Fruit fly (Drosophila melanogaster) whole organism, pupa: ENCODE data around the gene SF1.

ENCODE experiments used
- CG10348 ChIP-seq: fragments of 200-800 bp; sonication (Bioruptor generic); IDR thresholded peaks from 2 replicates; pipeline ENCODE4 v1.3.6; 2022; ENCODE audit warnings: missing biosample characterization, missing genetic modification characterization
- CG12605 ChIP-seq: fragments of 200-800 bp; sonication (Bioruptor generic); IDR thresholded peaks from 2 replicates; pipeline ENCODE4 v1.3.6; 2022; ENCODE audit warnings: missing biosample characterization, missing genetic modification characterization
- CG13204 ChIP-seq: fragments of 200-800 bp; sonication (Bioruptor generic); optimal IDR thresholded peaks from 2 replicates; lab custom pipeline; 2018; ENCODE audit warnings: missing biosample characterization, mild to moderate bottlenecking, missing genetic modification characterization, moderate library complexity
- CG14655 ChIP-seq: fragments of 200-800 bp; sonication (Bioruptor generic); optimal IDR thresholded peaks from 3 replicates; lab custom pipeline; 2017; ENCODE audit warnings: mild to moderate bottlenecking, missing biosample characterization, missing genetic modification reagents, missing genetic modification characterization
- CG15710 ChIP-seq: fragments of 200-800 bp; sonication (Bioruptor generic); optimal IDR thresholded peaks from 2 replicates; lab custom pipeline; 2018; ENCODE audit warnings: missing biosample characterization, mild to moderate bottlenecking, missing genetic modification characterization, moderate library complexity
- CG17806 ChIP-seq: fragments of 200-800 bp; sonication (Bioruptor generic); optimal IDR thresholded peaks from 2 replicates; lab custom pipeline; 2018; ENCODE audit warnings: missing biosample characterization, mild to moderate bottlenecking, missing genetic modification characterization, moderate library complexity
- CG32121 ChIP-seq: fragments of 200-800 bp; sonication (Bioruptor generic); IDR thresholded peaks from 2 replicates; pipeline ENCODE4 v1.3.6; 2022; ENCODE audit warnings: missing biosample characterization, missing genetic modification characterization
- CG34367 ChIP-seq: fragments of 200-800 bp; sonication (Bioruptor generic); optimal IDR thresholded peaks from 2 replicates; lab custom pipeline; 2018; ENCODE audit warnings: missing biosample characterization, mild to moderate bottlenecking, missing genetic modification characterization
- CG4496 ChIP-seq: fragments of 200-800 bp; sonication (Bioruptor generic); IDR thresholded peaks from 3 replicates; pipeline ENCODE4 v1.3.6; 2022; ENCODE audit warnings: missing biosample characterization, missing genetic modification characterization
- CG8159 ChIP-seq: fragments of 200-800 bp; sonication (Bioruptor generic); optimal IDR thresholded peaks from 3 replicates; lab custom pipeline; 2018; ENCODE audit warnings: missing biosample characterization, mild to moderate bottlenecking, missing genetic modification characterization, moderate library complexity
- CG8301 ChIP-seq: fragments of 200-800 bp; sonication (Bioruptor generic); optimal IDR thresholded peaks from 2 replicates; lab custom pipeline; 2018; ENCODE audit warnings: missing biosample characterization, mild to moderate bottlenecking, missing genetic modification characterization
- CG9948 ChIP-seq: fragments of 200-800 bp; sonication (Bioruptor generic); optimal IDR thresholded peaks from 2 replicates; lab custom pipeline; 2018; ENCODE audit warnings: missing biosample characterization, mild to moderate bottlenecking, missing genetic modification characterization, moderate library complexity
- D1 ChIP-seq: fragments of 200-800 bp; sonication (Bioruptor generic); optimal IDR thresholded peaks from 2 replicates; lab custom pipeline; 2018; ENCODE audit warnings: missing biosample characterization, mild to moderate bottlenecking, missing genetic modification characterization, moderate library complexity
- EcR ChIP-seq: fragments of 200-800 bp; sonication (Bioruptor generic); optimal IDR thresholded peaks from 3 replicates; lab custom pipeline; 2019; ENCODE audit warnings: missing biosample characterization, missing genetic modification characterization, mild to moderate bottlenecking, moderate library complexity, missing genetic modification reagents
- Ets98B ChIP-seq: fragments of 200-800 bp; sonication (Bioruptor generic); IDR thresholded peaks from 2 replicates; pipeline ENCODE4 v1.3.6; 2022; ENCODE audit warnings: missing biosample characterization, missing genetic modification characterization
- Pif1A ChIP-seq: fragments of 200-800 bp; sonication (Bioruptor generic); optimal IDR thresholded peaks from 3 replicates; lab custom pipeline; 2016; ENCODE audit warnings: missing biosample characterization, missing genetic modification characterization
- Pif1B ChIP-seq: fragments of 200-800 bp; sonication (Bioruptor generic); optimal IDR thresholded peaks from 3 replicates; lab custom pipeline; 2016; ENCODE audit warnings: missing biosample characterization, missing genetic modification characterization
- Snoo ChIP-seq: fragments of 200-800 bp; sonication (Bioruptor generic); optimal IDR thresholded peaks from 3 replicates; lab custom pipeline; 2017; ENCODE audit warnings: missing biosample characterization, mild to moderate bottlenecking, missing genetic modification characterization, inconsistent platforms
- fd96Ca ChIP-seq: fragments of 200-800 bp; sonication (Bioruptor generic); IDR thresholded peaks from 3 replicates; pipeline ENCODE4 v1.3.6; 2022; ENCODE audit warnings: missing biosample characterization, missing genetic modification characterization
- gl ChIP-seq: fragments of 200-800 bp; sonication (Bioruptor generic); optimal IDR thresholded peaks from 2 replicates; lab custom pipeline; 2018; ENCODE audit warnings: missing biosample characterization, mild to moderate bottlenecking, missing genetic modification characterization
- rn ChIP-seq: fragments of 200-800 bp; sonication (Bioruptor generic); IDR thresholded peaks from 2 replicates; pipeline ENCODE4 v1.3.6; 2022; ENCODE audit warnings: missing biosample characterization, missing genetic modification characterization

SF1 gene

dm6 chr3R:17539789-17540496 lies at the start of gene SF1:
Gene SF1 (plus strand): TSS chr3R:17540421.
- TF ChIP-seq CG14655 (GFP tag; lab: Kevin White, UChicago) (no peak), CG10348 (GFP tag; lab: Robert Waterston, UW) (no peak), CG8301 (peak; percentile 27), CG34367 (tag; lab: Kevin White, UChicago) (no peak), fd96Ca (GFP tag; lab: Robert Waterston, UW) (no peak), CG15710 (tag; lab: Kevin White, UChicago) (peak; percentile 18), CG32121 (GFP tag; lab: Robert Waterston, UW) (no peak), EcR (GFP tag; lab: Kevin White, UChicago) (no peak)

dm6 chr3R:17492071-17492470 lies 48.1 kb upstream of the SF1 start:
- TF ChIP-seq CG34367 (tag; lab: Kevin White, UChicago) (no peak), CG13204 (GFP tag; lab: Kevin White, UChicago) (no peak), CG14655 (GFP tag; lab: Kevin White, UChicago) (no peak)

dm6 chr3R:17501108-17501507 lies 39.1 kb upstream of the SF1 start:
- TF ChIP-seq fd96Ca (GFP tag; lab: Robert Waterston, UW) (0 out of 3 replicates have a peak, but pooled peaks have one; percentile 41), Snoo (tag; lab: Kevin White, UChicago) (no peak), CG13204 (GFP tag; lab: Kevin White, UChicago) (peak; percentile 45), Pif1B (GFP tag; lab: Kevin White, UChicago) (peak; percentile 8), CG34367 (tag; lab: Kevin White, UChicago) (peak; percentile 61), CG32121 (GFP tag; lab: Robert Waterston, UW) (no peak), CG15710 (tag; lab: Kevin White, UChicago) (peak; percentile 73), D1 (tag; lab: Kevin White, UChicago) (no peak), CG4496 (GFP tag; lab: Robert Waterston, UW) (peak; percentile 77), CG10348 (GFP tag; lab: Robert Waterston, UW) (no peak), Ets98B (peak; percentile 37; the same call in 1 of the 2 replicates), CG8301 (peak; percentile 44), CG9948 (tag; lab: Kevin White, UChicago) (peak; percentile 48), CG14655 (GFP tag; lab: Kevin White, UChicago) (peak; percentile 56), rn (no peak), Pif1A (GFP tag; lab: Kevin White, UChicago) (peak; percentile 52), gl (tag; lab: Kevin White, UChicago) (peak; percentile 23), CG8159 (tag; lab: Kevin White, UChicago) (peak; percentile 74), CG12605 (GFP tag; lab: Robert Waterston, UW) (peak; percentile 53), CG17806 (peak; percentile 56), EcR (GFP tag; lab: Kevin White, UChicago) (no peak)

dm6 chr3R:17502862-17503261 lies 37.4 kb upstream of the SF1 start:
- TF ChIP-seq CG32121 (GFP tag; lab: Robert Waterston, UW) (no peak), CG15710 (tag; lab: Kevin White, UChicago) (peak; percentile 15), CG8301 (no peak), Pif1A (GFP tag; lab: Kevin White, UChicago) (no peak), CG8159 (tag; lab: Kevin White, UChicago) (peak; percentile 10)

- no peak for TF ChIP-seq gl (tag; lab: Kevin White, UChicago)
- no peak for TF ChIP-seq Snoo (tag; lab: Kevin White, UChicago)
- no peak for TF ChIP-seq CG9948 (tag; lab: Kevin White, UChicago)
- TF ChIP-seq CG15710 (tag; lab: Kevin White, UChicago), result no peak
- no peak for TF ChIP-seq CG8301
- no peak for TF ChIP-seq Pif1A (GFP tag; lab: Kevin White, UChicago)
- no peak for TF ChIP-seq Pif1B (GFP tag; lab: Kevin White, UChicago)
- TF ChIP-seq CG32121 (GFP tag; lab: Robert Waterston, UW), result no peak
- no peak for TF ChIP-seq CG10348 (GFP tag; lab: Robert Waterston, UW)
- TF ChIP-seq CG13204 (GFP tag; lab: Kevin White, UChicago), result no peak
- TF ChIP-seq CG17806, result no peak
- no peak for TF ChIP-seq CG34367 (tag; lab: Kevin White, UChicago)
- no peak for TF ChIP-seq CG14655 (GFP tag; lab: Kevin White, UChicago)
- no peak for TF ChIP-seq D1 (tag; lab: Kevin White, UChicago)
- no peak for TF ChIP-seq CG4496 (GFP tag; lab: Robert Waterston, UW)
Measured at dm6 chr3R:17505599-17505998, 34.6 kb upstream of the SF1 start, which contains the start of gene Dscam3. Gene Dscam3 (minus strand): TSS chr3R:17505667.

- TF ChIP-seq fd96Ca (GFP tag; lab: Robert Waterston, UW) (no peak), rn (no peak), Pif1B (GFP tag; lab: Kevin White, UChicago) (no peak), CG12605 (GFP tag; lab: Robert Waterston, UW) (peak; percentile 82), CG14655 (GFP tag; lab: Kevin White, UChicago) (no peak), CG13204 (GFP tag; lab: Kevin White, UChicago) (no peak)
Measured at dm6 chr3R:17506833-17507232, 33.4 kb upstream of the SF1 start.
